Fruit fly (Drosophila melanogaster): ENCODE measurements around the gene raskol.

Gene raskol

DNA sequence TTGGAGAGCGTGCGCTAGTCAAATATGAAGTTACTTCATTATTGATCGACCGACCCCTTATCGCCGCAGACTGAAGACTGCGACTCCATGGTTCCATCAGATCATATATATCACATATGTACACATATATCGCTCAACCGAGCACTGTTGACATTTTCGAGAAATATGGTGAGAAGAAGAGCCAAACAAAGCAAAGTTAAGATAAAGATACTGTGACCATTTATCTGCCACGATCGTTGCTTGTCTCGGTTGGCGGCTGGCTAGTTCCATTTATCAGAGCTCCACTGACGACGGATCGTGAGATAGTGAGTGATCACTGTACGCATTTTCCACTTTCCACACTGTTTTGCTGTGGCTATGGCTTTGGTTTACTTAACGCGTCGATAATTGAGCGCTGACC lies 33.7 kb downstream of the raskol start (continued):
- TF ChIP-seq CG4854 (GFP tag; optimal IDR thresholded peaks at IDR 0.05), result no peak
- peak; percentile 60 for TF ChIP-seq Med (GFP tag)
- TF ChIP-seq CG31224 (GFP tag; IDR thresholded peaks at IDR 0.05), result no peak
- TF ChIP-seq tap (tag; optimal IDR thresholded peaks at IDR 0.05), result no peak
- TF ChIP-seq hkb (optimal IDR thresholded peaks at IDR 0.05), result no peak
- TF ChIP-seq hkb (GFP tag; IDR thresholded peaks at IDR 0.05), result no peak
- peak; percentile 13 for TF ChIP-seq sens (GFP tag)
- TF ChIP-seq ash1 (GFP tag; optimal IDR thresholded peaks at IDR 0.05), result no peak
- no peak for TF ChIP-seq Awh (GFP tag; IDR thresholded peaks at IDR 0.05)
- TF ChIP-seq row (GFP tag; IDR thresholded peaks at IDR 0.05), result peak; percentile 13; the same call in 1 of the 3 replicates
- no peak for TF ChIP-seq BtbVII (GFP tag; optimal IDR thresholded peaks at IDR 0.05)
- no peak for TF ChIP-seq Kr (GFP tag; optimal IDR thresholded peaks at IDR 0.05)
- TF ChIP-seq CG14965 (GFP tag; optimal IDR thresholded peaks at IDR 0.05; ENCODE audit: borderline replicate concordance), result no peak
- TF ChIP-seq CG8924 (tag; optimal IDR thresholded peaks at IDR 0.05), result no peak
- TF ChIP-seq ERR (GFP tag; optimal IDR thresholded peaks at IDR 0.05), result no peak
- no peak for TF ChIP-seq cwo (GFP tag; optimal IDR thresholded peaks at IDR 0.05)
- TF ChIP-seq sim (GFP tag; IDR thresholded peaks at IDR 0.05), result no peak
- TF ChIP-seq Atf-2 (GFP tag; optimal IDR thresholded peaks at IDR 0.05), result no peak
- TF ChIP-seq CG2199 (GFP tag; IDR thresholded peaks at IDR 0.05), result peak; percentile 30; the same call in 1 of the 3 replicates
- no peak for TF ChIP-seq CG16815 (GFP tag; optimal IDR thresholded peaks at IDR 0.05)
- no peak for TF ChIP-seq CG11456 (GFP tag; IDR thresholded peaks at IDR 0.05)
- no peak for TF ChIP-seq Ptx1 (GFP tag; IDR thresholded peaks at IDR 0.05)
- no peak for TF ChIP-seq CG8290 (GFP tag; optimal IDR thresholded peaks at IDR 0.05)
- peak; percentile 8 to 17 for TF ChIP-seq CG8290 (tag; optimal IDR thresholded peaks at IDR 0.05)
- no peak for TF ChIP-seq CG8281 (tag; optimal IDR thresholded peaks at IDR 0.05)
- TF ChIP-seq CG4424 (GFP tag; optimal IDR thresholded peaks at IDR 0.05), result no peak
- TF ChIP-seq grau (tag; optimal IDR thresholded peaks at IDR 0.05), result peak; percentile 76
- TF ChIP-seq grn (GFP tag; optimal IDR thresholded peaks at IDR 0.05), result peak; percentile 91
- no peak for TF ChIP-seq sna (GFP tag; IDR thresholded peaks at IDR 0.05; ENCODE audit: partially characterized antibody)
- TF ChIP-seq CG10431 (GFP tag; optimal IDR thresholded peaks at IDR 0.05), result no peak
- TF ChIP-seq scrt (GFP tag; optimal IDR thresholded peaks at IDR 0.05), result no peak
- no peak for TF ChIP-seq CG9609 (GFP tag; optimal IDR thresholded peaks at IDR 0.05)
- TF ChIP-seq Nf-YA (GFP tag; IDR thresholded peaks at IDR 0.05), result no peak
- no peak for TF ChIP-seq inv (GFP tag; IDR thresholded peaks at IDR 0.05; ENCODE audit: partially characterized antibody)
- TF ChIP-seq onecut (GFP tag; IDR thresholded peaks at IDR 0.05), result no peak; the same call in 1 of the 2 replicates
- TF ChIP-seq ara (GFP tag; IDR thresholded peaks at IDR 0.05), result 0 out of 2 replicates have a peak, but pooled peaks have one; percentile 29
- TF ChIP-seq CG15269 (tag; optimal IDR thresholded peaks at IDR 0.05), result peak; percentile 35
- TF ChIP-seq CG17385 (GFP tag; optimal IDR thresholded peaks at IDR 0.05), result peak; percentile 18

DNA sequence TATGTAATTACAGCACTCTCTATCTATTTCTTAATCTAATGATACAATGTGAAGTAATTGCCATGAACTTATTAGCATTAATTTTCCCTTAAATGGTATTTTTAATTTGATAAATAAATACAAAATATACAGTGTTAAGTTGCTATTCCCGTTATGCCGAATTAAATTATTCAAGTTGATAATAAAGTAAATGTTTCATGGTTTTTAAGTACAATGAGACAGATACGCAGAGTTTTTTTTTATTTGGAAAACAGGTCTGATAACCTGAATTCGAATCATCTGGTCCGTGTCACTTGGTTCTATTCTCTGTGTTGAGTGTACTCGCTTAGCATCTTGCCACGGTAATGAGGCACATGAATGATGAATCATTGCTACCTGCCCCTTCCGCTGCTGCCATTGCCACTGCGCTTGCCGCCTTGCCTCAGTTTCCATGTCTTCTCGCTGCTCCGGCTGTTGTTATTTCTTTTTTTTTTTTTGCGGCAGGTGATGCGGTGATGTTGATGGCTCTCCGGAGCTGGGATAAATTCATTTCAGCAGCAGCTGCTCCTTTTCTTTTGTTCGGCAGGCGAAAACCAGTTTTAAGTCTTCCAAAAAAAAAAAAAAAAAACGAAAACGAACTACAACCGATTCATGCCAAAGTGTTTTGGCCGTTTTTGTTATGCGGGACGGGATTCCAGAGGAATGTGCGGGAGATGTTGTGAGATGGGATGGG lies 35.9 kb downstream of the raskol start:
- TF ChIP-seq ac (GFP tag; optimal IDR thresholded peaks at IDR 0.05), result peak; percentile 82
- peak; percentile 18 for TF ChIP-seq sqz (GFP tag; optimal IDR thresholded peaks at IDR 0.05)
- no peak for TF ChIP-seq CG32772 (GFP tag; IDR thresholded peaks at IDR 0.05)
- TF ChIP-seq nau (GFP tag; optimal IDR thresholded peaks at IDR 0.05), result no peak
- TF ChIP-seq CG18599 (GFP tag; optimal IDR thresholded peaks at IDR 0.05), result no peak
- no peak for TF ChIP-seq CG9727 (GFP tag; optimal IDR thresholded peaks at IDR 0.05)
- TF ChIP-seq sd (tag; optimal IDR thresholded peaks at IDR 0.05), result peak; percentile 15
- peak; percentile 38 for TF ChIP-seq nom (GFP tag; optimal IDR thresholded peaks at IDR 0.05)
- no peak for TF ChIP-seq ash1 (GFP tag; optimal IDR thresholded peaks at IDR 0.05)
- no peak for TF ChIP-seq Usf (GFP tag; optimal IDR thresholded peaks at IDR 0.05)
- no peak for TF ChIP-seq pb (GFP tag; optimal IDR thresholded peaks at IDR 0.05)
- TF ChIP-seq ems (GFP tag; optimal IDR thresholded peaks at IDR 0.05), result no peak
- TF ChIP-seq sens (GFP tag), result peak; percentile 23
- TF ChIP-seq kah (GFP tag; optimal IDR thresholded peaks at IDR 0.05), result no peak
- TF ChIP-seq chinmo (GFP tag; IDR thresholded peaks at IDR 0.05; ENCODE audit: partially characterized antibody), result no peak
- no peak for TF ChIP-seq CG33557 (GFP tag; optimal IDR thresholded peaks at IDR 0.05)
- no peak for TF ChIP-seq CG3065 (GFP tag; optimal IDR thresholded peaks at IDR 0.05)
